Worm (Caenorhabditis elegans): Measurements from ENCODE around the gene dnj-20.
A peak's percentile ranks its signal among the peaks of the same experiment; 100 is the strongest.

Gene dnj-20

ce11 chrII:9603419-9603818 is 20.6 kb downstream of the dnj-20 start (continued):
- TF ChIP-seq pqm-1 (tag; optimal IDR thresholded peaks at IDR 0.05) (peak; percentile 8), ceh-22 (tag; optimal IDR thresholded peaks at IDR 0.05) (no peak), pha-4 (tag; optimal IDR thresholded peaks at IDR 0.05) (no peak), unc-42 (tag; optimal IDR thresholded peaks at IDR 0.05) (peak; percentile 33), hlh-30 (tag; optimal IDR thresholded peaks at IDR 0.05; ENCODE audit: insufficient read depth) (peak; percentile 96), ceh-14 (tag; optimal IDR thresholded peaks at IDR 0.05) (no peak), hlh-6 (tag; optimal IDR thresholded peaks at IDR 0.05) (no peak), hlh-13 (GFP tag; optimal IDR thresholded peaks at IDR 0.05) (no peak), ceh-19 (GFP tag; optimal IDR thresholded peaks at IDR 0.05) (no peak), nhr-232 (tag; optimal IDR thresholded peaks at IDR 0.05) (no peak), dve-1 (tag; optimal IDR thresholded peaks at IDR 0.05) (peak; percentile 52), fkh-10 (GFP tag; optimal IDR thresholded peaks at IDR 0.05) (no peak), syd-9 (tag; optimal IDR thresholded peaks at IDR 0.05) (no peak), zip-5 (tag; optimal IDR thresholded peaks at IDR 0.05) (no peak), pax-1 (tag; optimal IDR thresholded peaks at IDR 0.05) (peak; percentile 32)

- TF ChIP-seq gmeb-2 (tag; optimal IDR thresholded peaks at IDR 0.05) (no peak), eyg-1 (tag; optimal IDR thresholded peaks at IDR 0.05) (no peak), nhr-11 (tag; optimal IDR thresholded peaks at IDR 0.05) (no peak), lin-11 (tag; optimal IDR thresholded peaks at IDR 0.05) (no peak), lim-6 (tag; optimal IDR thresholded peaks at IDR 0.05) (no peak), tbx-7 (tag; optimal IDR thresholded peaks at IDR 0.05) (no peak), sdc-2 (tag; optimal IDR thresholded peaks at IDR 0.05) (no peak), ceh-19 (GFP tag; optimal IDR thresholded peaks at IDR 0.05) (no peak), madf-2 (tag; optimal IDR thresholded peaks at IDR 0.05) (no peak), C38D4.7 (GFP tag; optimal IDR thresholded peaks at IDR 0.05) (no peak), ceh-48 (tag; optimal IDR thresholded peaks at IDR 0.05) (no peak), T23F11.4 (GFP tag; optimal IDR thresholded peaks at IDR 0.05) (no peak), ama-1 (optimal IDR thresholded peaks at IDR 0.05) (no peak), ceh-34 (tag; optimal IDR thresholded peaks at IDR 0.05) (no peak), Y22D7AL.16 (tag; optimal IDR thresholded peaks at IDR 0.05) (no peak), sox-2 (GFP tag; IDR thresholded peaks at IDR 0.05) (no peak), nfya-1 (tag; optimal IDR thresholded peaks at IDR 0.05) (no peak), hlh-8 (tag; optimal IDR thresholded peaks at IDR 0.05) (no peak), ceh-14 (tag; optimal IDR thresholded peaks at IDR 0.05) (no peak)
Measured at ce11 chrII:9602566-9602965, 21.4 kb downstream of the dnj-20 start.

ce11 chrII:9601679-9602078 is 22.3 kb downstream of the dnj-20 start:
- TF ChIP-seq pqm-1 (tag; optimal IDR thresholded peaks at IDR 0.05), result no peak
- TF ChIP-seq hlh-30 (tag; optimal IDR thresholded peaks at IDR 0.05; ENCODE audit: insufficient read depth), result peak; percentile 40
- TF ChIP-seq fkh-6 (tag; optimal IDR thresholded peaks at IDR 0.05), result no peak
- TF ChIP-seq ttx-3 (tag; optimal IDR thresholded peaks at IDR 0.05), result no peak

- no peak for TF ChIP-seq sox-2 (GFP tag; IDR thresholded peaks at IDR 0.05)
- TF ChIP-seq unc-55 (GFP tag; optimal IDR thresholded peaks at IDR 0.05), result peak; percentile 76
- TF ChIP-seq T23F11.4 (GFP tag; optimal IDR thresholded peaks at IDR 0.05), result no peak
- TF ChIP-seq rnt-1 (tag; optimal IDR thresholded peaks at IDR 0.05), result peak; percentile 29
- peak; percentile 40 for TF ChIP-seq hlh-30 (tag; optimal IDR thresholded peaks at IDR 0.05; ENCODE audit: insufficient read depth)
Measured at ce11 chrII:9601069-9601468, 22.9 kb downstream of the dnj-20 start.
